Worm (Caenorhabditis elegans): ENCODE data around the gene C33H5.16.

DNA sequence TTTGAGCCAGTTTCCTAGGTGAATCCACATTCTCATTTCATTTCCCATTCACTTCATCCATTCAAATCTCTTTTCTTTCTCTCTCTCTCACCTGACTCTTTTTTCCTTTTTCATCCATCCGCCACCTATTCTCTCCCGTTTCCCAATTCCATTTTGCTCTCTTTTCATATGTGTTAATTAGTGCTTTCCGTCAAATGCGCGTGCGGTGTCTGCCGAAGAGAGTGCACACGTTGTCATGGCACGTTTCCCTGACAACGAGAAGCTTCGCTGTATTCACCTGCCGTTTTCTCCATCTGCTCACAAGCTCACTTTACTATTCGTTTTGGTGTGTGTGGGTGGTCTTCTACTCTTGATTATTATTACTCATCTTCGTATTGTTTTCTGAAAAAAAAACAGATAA is 36.8 kb upstream of the C33H5.16 start:
- no peak for TF ChIP-seq daf-16 (GFP tag; optimal IDR thresholded peaks at IDR 0.05)
- no peak for TF ChIP-seq daf-16 (tag; optimal IDR thresholded peaks at IDR 0.05)
- TF ChIP-seq lin-1 (GFP tag; IDR thresholded peaks at IDR 0.05) = no peak
- no peak for TF ChIP-seq nhr-10 (tag; optimal IDR thresholded peaks at IDR 0.05)
- no peak for TF ChIP-seq nhr-77 (tag; optimal IDR thresholded peaks at IDR 0.05)
